Worm (Caenorhabditis elegans): Measurements from ENCODE around the gene cdkl-1.

- TF ChIP-seq him-1 (tag; optimal IDR thresholded peaks at IDR 0.05), result no peak
- TF ChIP-seq dao-5 (tag; optimal IDR thresholded peaks at IDR 0.05), result no peak
- TF ChIP-seq W03F9.2 (tag; optimal IDR thresholded peaks at IDR 0.05), result no peak
These were observed at the start of gene cdkl-1 for ce11 chrV:11098599-11098998.
